Worm (Caenorhabditis elegans) whole organism, mixed stage, embryonic: ENCODE results near the gene srlf-22.

ENCODE experiments used
- M03D4.4 ChIP-seq: sonication (generic microtip); optimal IDR thresholded peaks from 2 replicates; lab custom pipeline; 2017; ENCODE audit warnings: mild to moderate bottlenecking, missing genetic modification characterization, missing compliant biosample characterization
- bed-3 ChIP-seq: fragments of 200-800 bp; sonication (Bioruptor generic); optimal IDR thresholded peaks from 3 replicates; lab custom pipeline; 2018; ENCODE audit warnings: mild to moderate bottlenecking, missing genetic modification characterization, moderate library complexity, missing compliant biosample characterization
- blmp-1 ChIP-seq: fragments of 150-350 bp; optimal IDR thresholded peaks from 2 replicates; lab custom pipeline; 2014; ENCODE audit warnings: missing biosample characterization, missing genetic modification characterization
- ceh-39 ChIP-seq: fragments of 150-350 bp; optimal IDR thresholded peaks from 2 replicates; lab custom pipeline; 2014; ENCODE audit warnings: missing biosample characterization, missing genetic modification characterization
- ceh-43 ChIP-seq: fragments of 200-800 bp; sonication (Bioruptor generic); optimal IDR thresholded peaks from 2 replicates; lab custom pipeline; 2018; ENCODE audit warnings: mild to moderate bottlenecking, missing genetic modification characterization, moderate library complexity, missing compliant biosample characterization
- ces-1 ChIP-seq: fragments of 150-350 bp; optimal IDR thresholded peaks from 2 replicates; lab custom pipeline; 2014; ENCODE audit warnings: missing biosample characterization, missing genetic modification reagents, missing genetic modification characterization
- cnd-1 ChIP-seq: fragments of 200-800 bp; sonication (Bioruptor generic); optimal IDR thresholded peaks from 2 replicates; lab custom pipeline; 2018; ENCODE audit warnings: mild to moderate bottlenecking, missing genetic modification characterization, missing compliant biosample characterization
- drap-1 ChIP-seq: fragments of 200-800 bp; sonication (Bioruptor generic); optimal IDR thresholded peaks from 3 replicates; lab custom pipeline; 2018; ENCODE audit warnings: mild to moderate bottlenecking, missing genetic modification characterization, missing compliant biosample characterization
- elt-3 ChIP-seq: fragments of 150-350 bp; optimal IDR thresholded peaks from 2 replicates; lab custom pipeline; 2014; ENCODE audit warnings: missing biosample characterization, missing genetic modification characterization
- flh-1 ChIP-seq: fragments of 200-800 bp; sonication (Bioruptor generic); optimal IDR thresholded peaks from 2 replicates; lab custom pipeline; 2018; ENCODE audit warnings: mild to moderate bottlenecking, missing genetic modification characterization, moderate library complexity, missing compliant biosample characterization
- ham-2 ChIP-seq: fragments of 200-800 bp; sonication (Bioruptor generic); optimal IDR thresholded peaks from 2 replicates; lab custom pipeline; 2018; ENCODE audit warnings: mild to moderate bottlenecking, missing genetic modification characterization, missing compliant biosample characterization
- hlh-1 ChIP-seq: fragments of 150-350 bp; optimal IDR thresholded peaks from 2 replicates; lab custom pipeline; 2014; ENCODE audit warnings: missing biosample characterization, missing genetic modification reagents, missing genetic modification characterization
- lin-32 ChIP-seq: fragments of 200-800 bp; sonication (Bioruptor generic); optimal IDR thresholded peaks from 2 replicates; lab custom pipeline; 2018; ENCODE audit warnings: mild to moderate bottlenecking, missing genetic modification characterization, missing compliant biosample characterization
- mab-5 ChIP-seq: fragments of 150-350 bp; optimal IDR thresholded peaks from 2 replicates; lab custom pipeline; 2014; ENCODE audit warnings: missing biosample characterization, missing genetic modification characterization
- mep-1 ChIP-seq: fragments of 150-350 bp; optimal IDR thresholded peaks from 2 replicates; lab custom pipeline; 2017; ENCODE audit warnings: missing biosample characterization, missing genetic modification reagents, missing genetic modification characterization, inconsistent platforms
- mls-2 ChIP-seq: sonication (generic microtip); optimal IDR thresholded peaks from 2 replicates; lab custom pipeline; 2016; ENCODE audit warnings: mild to moderate bottlenecking, missing genetic modification characterization, moderate library complexity, missing compliant biosample characterization
- nhr-2 ChIP-seq: fragments of 150-350 bp; optimal IDR thresholded peaks from 2 replicates; lab custom pipeline; 2014; ENCODE audit warnings: missing biosample characterization, missing genetic modification characterization
- nhr-237 ChIP-seq: fragments of 150-350 bp; optimal IDR thresholded peaks from 2 replicates; lab custom pipeline; 2014; ENCODE audit warnings: missing biosample characterization, missing genetic modification characterization
- nhr-28 ChIP-seq: fragments of 150-350 bp; optimal IDR thresholded peaks from 2 replicates; lab custom pipeline; 2014; ENCODE audit warnings: missing biosample characterization, missing genetic modification characterization
- nhr-76 ChIP-seq: sonication (generic microtip); optimal IDR thresholded peaks from 2 replicates; lab custom pipeline; 2017; ENCODE audit warnings: missing biosample characterization, missing genetic modification characterization
- pha-4 ChIP-seq: fragments of 150-350 bp; optimal IDR thresholded peaks from 2 replicates; lab custom pipeline; 2018; ENCODE audit warnings: missing biosample characterization, missing genetic modification reagents, missing genetic modification characterization
- sem-2 ChIP-seq: fragments of 200-800 bp; sonication (Bioruptor generic); optimal IDR thresholded peaks from 2 replicates; lab custom pipeline; 2018; ENCODE audit warnings: mild to moderate bottlenecking, missing genetic modification characterization, missing compliant biosample characterization
- snpc-4 ChIP-seq: fragments of 150-350 bp; optimal IDR thresholded peaks from 2 replicates; lab custom pipeline; 2014; ENCODE audit warnings: missing biosample characterization, missing genetic modification characterization
- sptf-1 ChIP-seq: sonication (generic microtip); optimal IDR thresholded peaks from 2 replicates; lab custom pipeline; 2017; ENCODE audit warnings: mild to moderate bottlenecking, missing genetic modification characterization, moderate library complexity, missing compliant biosample characterization
- tbx-8 ChIP-seq: fragments of 200-800 bp; sonication (Bioruptor generic); optimal IDR thresholded peaks from 2 replicates; lab custom pipeline; 2018; ENCODE audit warnings: mild to moderate bottlenecking, missing genetic modification characterization, moderate library complexity, missing compliant biosample characterization
- unc-39 ChIP-seq: fragments of 150-350 bp; optimal IDR thresholded peaks from 2 replicates; lab custom pipeline; 2014; ENCODE audit warnings: missing biosample characterization, missing genetic modification characterization
- unc-62 ChIP-seq: fragments of 150-350 bp; optimal IDR thresholded peaks from 2 replicates; lab custom pipeline; 2014; ENCODE audit warnings: missing biosample characterization, missing genetic modification reagents, missing genetic modification characterization
- zip-8 ChIP-seq: fragments of 150-350 bp; optimal IDR thresholded peaks from 2 replicates; lab custom pipeline; 2014; ENCODE audit warnings: missing biosample characterization, missing genetic modification characterization

srlf-22 gene

DNA sequence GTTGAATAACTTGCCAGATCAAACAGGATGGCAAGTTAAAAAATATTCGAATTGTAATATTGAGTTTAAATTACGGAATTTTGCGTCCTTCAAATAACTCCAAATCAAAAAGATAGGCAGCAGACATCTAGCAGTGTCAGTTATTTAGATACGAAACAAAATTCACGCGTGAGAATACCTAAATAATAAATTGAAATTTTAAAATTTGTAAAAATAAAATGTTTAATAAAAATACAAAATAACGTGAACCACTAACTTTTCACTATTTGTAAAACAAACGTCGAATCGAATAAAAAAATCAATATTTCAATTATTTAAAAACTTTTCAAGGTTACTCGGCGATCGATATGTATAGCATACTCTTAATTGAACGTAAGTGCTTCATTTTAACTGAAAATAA, 15.0 kb upstream of the srlf-22 start, which contains the start of gene T02B11.9:
TSS of gene T02B11.9 (plus strand) at position 301 of the 400 bp plus-strand sequence.
- TF ChIP-seq flh-1 (GFP tag; lab: Kevin White, UChicago) = no peak
- TF ChIP-seq ceh-43 (GFP tag; lab: Kevin White, UChicago) = no peak
- TF ChIP-seq tbx-8 = no peak
- no peak for TF ChIP-seq nhr-28 (tag; lab: Kevin White, UChicago)
- TF ChIP-seq ceh-39 (tag; lab: Kevin White, UChicago) = no peak
- no peak for TF ChIP-seq blmp-1 (tag; lab: Kevin White, UChicago)
- TF ChIP-seq pha-4 (tag; lab: Kevin White, UChicago) = no peak
- TF ChIP-seq M03D4.4 = no peak
- TF ChIP-seq ham-2 (GFP tag; lab: Kevin White, UChicago) = no peak

DNA sequence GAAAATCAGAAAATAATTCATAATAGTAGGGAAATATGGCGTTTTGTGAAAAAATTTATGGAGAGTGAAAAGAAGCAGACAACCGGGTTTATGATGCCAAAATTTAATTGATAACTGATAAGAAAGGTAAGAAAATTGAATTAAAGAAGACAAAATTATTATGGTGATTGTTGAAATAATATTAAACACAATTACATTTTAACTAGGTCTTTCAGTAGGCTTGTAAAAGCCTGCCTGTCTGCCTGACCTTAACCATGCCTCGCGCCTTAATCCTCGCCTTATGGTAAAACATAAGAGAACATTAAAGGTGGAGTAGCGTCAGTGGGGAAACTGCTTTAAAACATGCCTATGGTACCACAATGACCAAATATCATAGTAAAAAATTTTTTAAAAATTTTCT, 12.4 kb upstream of the srlf-22 start, which contains the start of gene T02B11.8:
TSS of gene T02B11.8 (minus strand) at position 101 of the 400 bp plus-strand sequence.
- TF ChIP-seq drap-1 (GFP tag; lab: Kevin White, UChicago) (no peak), hlh-1 (tag; lab: Kevin White, UChicago) (no peak), zip-8 (no peak), nhr-237 (tag; lab: Kevin White, UChicago) (no peak), mab-5 (no peak), M03D4.4 (no peak)

DNA sequence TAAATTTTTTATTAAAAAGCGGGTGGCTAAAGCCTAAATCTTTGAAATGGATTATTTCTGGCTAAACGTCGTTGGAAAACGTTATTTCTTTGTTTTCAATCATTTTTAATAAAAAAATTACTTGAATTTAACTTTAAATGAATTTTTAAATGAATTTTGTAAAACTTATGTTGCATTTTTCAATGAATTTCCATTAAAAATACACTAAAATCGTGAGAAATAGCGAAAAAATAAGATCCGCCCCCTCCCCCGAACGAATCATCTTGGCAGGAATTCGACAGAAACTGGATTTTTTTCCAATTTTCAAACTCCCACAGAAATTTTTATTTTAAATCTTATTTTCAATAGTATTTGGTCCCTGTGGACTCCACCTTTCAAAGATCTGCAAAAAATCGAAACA, 11.8 kb upstream of the srlf-22 start, which contains the start of gene srg-53:
TSS of gene srg-53 (plus strand) at position 301 of the 400 bp plus-strand sequence.
- TF ChIP-seq mls-2 (tag; lab: Kevin White, UChicago) (no peak), mep-1 (tag; lab: Kevin White, UChicago) (no peak), elt-3 (tag; lab: Kevin White, UChicago) (no peak), unc-39 (no peak), snpc-4 (tag; lab: Kevin White, UChicago) (no peak), tbx-8 (no peak), drap-1 (GFP tag; lab: Kevin White, UChicago) (no peak), cnd-1 (no peak)
- TF ChIP-seq, all 35 proteins: peak for 0

DNA sequence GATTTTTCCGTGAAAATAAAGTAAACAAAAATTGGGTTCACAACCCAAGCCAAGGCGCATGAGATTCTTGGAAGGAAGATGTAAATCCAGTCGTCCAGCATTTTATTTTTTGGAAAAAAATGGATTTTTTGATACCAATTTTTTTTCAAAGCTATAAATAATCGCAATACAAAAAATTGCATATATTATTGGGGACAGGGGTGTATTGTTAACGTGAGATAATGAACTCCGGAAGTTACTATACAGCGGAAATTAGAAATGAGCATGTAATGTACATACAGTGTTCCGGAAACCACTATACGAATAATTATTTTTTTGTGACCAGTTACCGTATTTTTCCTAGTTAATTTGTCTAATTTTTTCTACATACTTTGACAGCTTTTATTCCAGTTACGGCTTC, 6.6 kb upstream of the srlf-22 start, which contains the start of gene srj-38:
TSS of gene srj-38 (minus strand) at position 101 of the 400 bp plus-strand sequence.
- TF ChIP-seq ceh-39 (tag; lab: Kevin White, UChicago) (no peak), snpc-4 (tag; lab: Kevin White, UChicago) (no peak), mls-2 (tag; lab: Kevin White, UChicago) (no peak), flh-1 (GFP tag; lab: Kevin White, UChicago) (no peak), ces-1 (GFP tag; lab: Kevin White, UChicago) (no peak), lin-32 (GFP tag; lab: Kevin White, UChicago) (no peak), nhr-2 (tag; lab: Kevin White, UChicago) (no peak), blmp-1 (tag; lab: Kevin White, UChicago) (no peak)

DNA sequence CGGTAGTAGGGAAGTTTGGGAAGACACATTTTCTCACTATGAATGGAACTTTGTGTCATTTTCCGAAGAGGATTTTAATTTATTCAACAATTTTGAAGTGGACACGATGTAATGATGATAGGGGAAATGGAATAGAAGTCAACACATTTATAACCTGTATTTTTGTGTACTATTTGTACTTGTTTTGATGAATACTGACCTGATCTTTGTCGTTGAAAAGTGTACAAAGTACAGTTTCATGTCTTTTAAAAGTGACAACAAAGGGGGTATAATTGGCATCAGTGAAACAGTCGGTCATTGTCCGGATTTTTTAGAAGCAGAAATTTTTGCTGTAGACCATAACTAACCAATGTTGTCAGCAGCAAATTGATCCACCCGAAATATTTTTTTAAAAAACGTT, 1.7 kb upstream of the srlf-22 start, which contains the start of gene T02B11.6:
TSS of gene T02B11.6 (minus strand) at position 101 of the 400 bp plus-strand sequence.
- TF ChIP-seq M03D4.4 = no peak
- TF ChIP-seq ceh-39 (tag; lab: Kevin White, UChicago) = no peak
- no peak for TF ChIP-seq mls-2 (tag; lab: Kevin White, UChicago)
- no peak for TF ChIP-seq zip-8
- no peak for TF ChIP-seq nhr-237 (tag; lab: Kevin White, UChicago)
- TF ChIP-seq nhr-76 (tag; lab: Kevin White, UChicago) = no peak
- no peak for TF ChIP-seq lin-32 (GFP tag; lab: Kevin White, UChicago)
- no peak for TF ChIP-seq sptf-1
- TF ChIP-seq bed-3 (GFP tag; lab: Kevin White, UChicago) = no peak
- no peak for TF ChIP-seq blmp-1 (tag; lab: Kevin White, UChicago)
- TF ChIP-seq snpc-4 (tag; lab: Kevin White, UChicago) = no peak
- TF ChIP-seq cnd-1 = no peak

DNA sequence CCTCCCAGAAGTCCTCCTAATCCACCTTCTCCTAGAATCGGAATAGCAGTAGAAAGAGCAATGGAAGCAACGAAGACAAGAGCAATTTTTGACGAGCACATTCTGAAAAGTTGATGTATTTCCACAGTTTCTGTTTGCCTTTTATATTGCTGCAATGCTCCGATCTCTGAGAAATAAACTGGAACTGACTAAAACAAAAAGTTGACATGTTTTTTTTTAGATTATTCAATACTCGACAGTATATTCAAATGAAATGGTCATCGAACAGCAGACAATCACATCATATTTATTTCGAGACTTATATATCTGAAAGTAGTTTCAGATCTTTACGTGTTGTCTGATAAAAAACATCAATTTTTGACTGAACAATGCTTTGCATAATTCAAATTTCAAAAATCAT, 512 bp upstream of the srlf-22 start, which contains the start of gene srlf-21:
TSS of gene srlf-21 (minus strand) at position 101 of the 400 bp plus-strand sequence.
- TF ChIP-seq drap-1 (GFP tag; lab: Kevin White, UChicago) (no peak), unc-62 (GFP tag; lab: Kevin White, UChicago) (no peak), sem-2 (GFP tag; lab: Kevin White, UChicago) (no peak), cnd-1 (no peak), pha-4 (tag; lab: Kevin White, UChicago) (no peak), elt-3 (tag; lab: Kevin White, UChicago) (no peak)
- TF ChIP-seq, all 35 proteins: peak for 0
